Worm (Caenorhabditis elegans) whole organism, young adult: Measurements from ENCODE around the gene vps-37.

Experiments used
- C17E4.6 ChIP-seq: fragments of 200-800 bp; sonication (Bioruptor generic); IDR thresholded peaks from 2 replicates; pipeline ENCODE4 v1.3.6; 2022; ENCODE audit warnings: missing genetic modification reagents, missing genetic modification characterization, missing compliant biosample characterization
- D2030.7 ChIP-seq: fragments of 200-800 bp; sonication (Bioruptor generic); IDR thresholded peaks from 2 replicates; pipeline ENCODE4 v1.3.6; 2022; ENCODE audit warnings: missing genetic modification reagents, missing genetic modification characterization, missing compliant biosample characterization
- F10E7.11 ChIP-seq: sonication (generic microtip); optimal IDR thresholded peaks from 2 replicates; lab custom pipeline; 2017; ENCODE audit warnings: mild to moderate bottlenecking, missing genetic modification characterization, moderate library complexity, missing compliant biosample characterization
- F33H1.4 ChIP-seq: fragments of 200-800 bp; sonication (Bioruptor generic); IDR thresholded peaks from 2 replicates; pipeline ENCODE4 v1.3.6; 2022; ENCODE audit warnings: missing genetic modification reagents, missing genetic modification characterization, missing compliant biosample characterization
- F55B11.4 ChIP-seq: sonication (generic microtip); optimal IDR thresholded peaks from 2 replicates; lab custom pipeline; 2016; ENCODE audit warnings: missing compliant biosample characterization, missing genetic modification characterization, borderline replicate concordance; ENCODE audit not compliant: insufficient read depth
- F57C9.4 ChIP-seq: sonication (generic microtip); optimal IDR thresholded peaks from 2 replicates; lab custom pipeline; 2017; ENCODE audit warnings: mild to moderate bottlenecking, missing genetic modification characterization, missing compliant biosample characterization
- aptf-2 ChIP-seq: fragments of 200-800 bp; sonication (Bioruptor generic); conservative IDR thresholded peaks from 2 replicates; pipeline ENCODE4 v1.3.6; 2022; ENCODE audit warnings: missing genetic modification reagents, missing genetic modification characterization, missing compliant biosample characterization
- athp-1 ChIP-seq: sonication (generic microtip); optimal IDR thresholded peaks from 2 replicates; lab custom pipeline; 2017; ENCODE audit warnings: mild to moderate bottlenecking, missing genetic modification characterization, missing compliant biosample characterization
- bed-1 ChIP-seq: fragments of 200-800 bp; sonication (Bioruptor generic); IDR thresholded peaks from 2 replicates; pipeline ENCODE4 v1.3.6; 2022; ENCODE audit warnings: missing genetic modification reagents, missing genetic modification characterization, missing compliant biosample characterization
- cebp-1 ChIP-seq, 2 experiments: fragments of 200-800 bp in 1 of 2; sonication (Bioruptor generic) in 1 of 2; sonication (generic microtip) in 1 of 2; IDR thresholded peaks in 1 of 2; optimal IDR thresholded peaks in 1 of 2; 2 replicates each; pipeline versions ENCODE4 v1.3.6 to Lab custom; 2017 to 2022; ENCODE audit warnings: missing compliant biosample characterization in 2 of 2, missing genetic modification characterization in 2 of 2, mild to moderate bottlenecking in 1 of 2, missing genetic modification reagents in 1 of 2, moderate library complexity in 1 of 2
- cebp-2 ChIP-seq: fragments of 200-800 bp; sonication (Bioruptor generic); IDR thresholded peaks from 2 replicates; pipeline ENCODE4 v1.3.6; 2022; ENCODE audit warnings: missing genetic modification characterization, missing compliant biosample characterization
- ceh-27 ChIP-seq: fragments of 200-800 bp; sonication (Bioruptor generic); optimal IDR thresholded peaks from 2 replicates; lab custom pipeline; 2018; ENCODE audit warnings: mild to moderate bottlenecking, missing genetic modification characterization, moderate library complexity, missing compliant biosample characterization
- ceh-58 ChIP-seq: fragments of 200-800 bp; sonication (Bioruptor generic); IDR thresholded peaks from 2 replicates; pipeline ENCODE4 v1.3.6; 2022; ENCODE audit warnings: missing genetic modification characterization, missing compliant biosample characterization
- ceh-91 ChIP-seq: fragments of 200-800 bp; sonication (Bioruptor generic); IDR thresholded peaks from 2 replicates; pipeline ENCODE4 v1.3.6; 2022; ENCODE audit warnings: missing genetic modification reagents, missing genetic modification characterization, missing compliant biosample characterization
- chd-7 ChIP-seq: sonication (generic microtip); optimal IDR thresholded peaks from 2 replicates; lab custom pipeline; 2016; ENCODE audit warnings: mild to moderate bottlenecking, missing genetic modification characterization, moderate library complexity, missing compliant biosample characterization
- efl-1 ChIP-seq: fragments of 150-350 bp; optimal IDR thresholded peaks from 2 replicates; lab custom pipeline; 2014; ENCODE audit warnings: missing biosample characterization, missing genetic modification reagents, missing genetic modification characterization
- fkh-3 ChIP-seq: sonication (generic microtip); optimal IDR thresholded peaks from 2 replicates; lab custom pipeline; 2016; ENCODE audit warnings: mild to moderate bottlenecking, missing genetic modification characterization, missing compliant biosample characterization
- hlh-26 ChIP-seq: fragments of 200-800 bp; sonication (Bioruptor generic); conservative IDR thresholded peaks from 2 replicates; pipeline ENCODE4 v1.3.6; 2022; ENCODE audit warnings: missing genetic modification reagents, missing genetic modification characterization, missing compliant biosample characterization
- hsf-1 ChIP-seq: fragments of 200-800 bp; sonication (Bioruptor generic); IDR thresholded peaks from 2 replicates; pipeline ENCODE4 v1.3.6; 2022; ENCODE audit warnings: missing genetic modification reagents, missing genetic modification characterization, missing compliant biosample characterization
- let-607 ChIP-seq, 2 experiments: fragments of 200-800 bp in 1 of 2; sonication (Bioruptor generic) in 1 of 2; sonication (generic microtip) in 1 of 2; optimal IDR thresholded peaks; 2 replicates each; lab custom pipeline; 2016 to 2018; ENCODE audit warnings: mild to moderate bottlenecking in 2 of 2, missing compliant biosample characterization in 2 of 2, missing genetic modification characterization in 2 of 2, moderate library complexity in 2 of 2, missing genotype in 1 of 2
- lin-26 ChIP-seq: fragments of 200-800 bp; sonication (Bioruptor generic); IDR thresholded peaks from 2 replicates; pipeline ENCODE4 v1.3.6; 2022; ENCODE audit warnings: missing genetic modification reagents, missing genetic modification characterization, missing compliant biosample characterization
- lin-54 ChIP-seq: fragments of 200-800 bp; sonication (Bioruptor generic); optimal IDR thresholded peaks from 2 replicates; lab custom pipeline; 2018; ENCODE audit warnings: mild to moderate bottlenecking, missing genetic modification characterization, missing compliant biosample characterization
- lir-1 ChIP-seq: fragments of 200-800 bp; sonication (Bioruptor generic); conservative IDR thresholded peaks from 2 replicates; pipeline ENCODE4 v1.3.6; 2022; ENCODE audit warnings: missing genetic modification reagents, missing genetic modification characterization, missing compliant biosample characterization
- lsl-1 ChIP-seq: fragments of 200-800 bp; sonication (Bioruptor generic); optimal IDR thresholded peaks from 2 replicates; lab custom pipeline; 2018; ENCODE audit warnings: mild to moderate bottlenecking, missing genetic modification characterization, moderate library complexity, missing compliant biosample characterization
- lsy-27 ChIP-seq: sonication (generic microtip); optimal IDR thresholded peaks from 2 replicates; lab custom pipeline; 2017; ENCODE audit warnings: missing genetic modification characterization, mild to moderate bottlenecking, missing compliant biosample characterization, antibody characterized with exemption, missing genotype, borderline replicate concordance; ENCODE audit not compliant: insufficient read depth
- madf-6 ChIP-seq: fragments of 200-800 bp; sonication (Bioruptor generic); IDR thresholded peaks from 2 replicates; pipeline ENCODE4 v1.3.6; 2022; ENCODE audit warnings: missing genetic modification reagents, missing genetic modification characterization, missing compliant biosample characterization
- mcd-1 ChIP-seq: fragments of 200-800 bp; sonication (Bioruptor generic); IDR thresholded peaks from 2 replicates; pipeline ENCODE4 v1.3.6; 2022; ENCODE audit warnings: missing genetic modification reagents, missing genetic modification characterization, missing compliant biosample characterization
- nfya-2 ChIP-seq: fragments of 200-800 bp; sonication (Bioruptor generic); IDR thresholded peaks from 2 replicates; pipeline ENCODE4 v1.3.6; 2022; ENCODE audit warnings: missing genetic modification reagents, missing genetic modification characterization, missing compliant biosample characterization
- nfyb-1 ChIP-seq: fragments of 200-800 bp; sonication (Bioruptor generic); IDR thresholded peaks from 2 replicates; pipeline ENCODE4 v1.3.6; 2022; ENCODE audit warnings: missing genetic modification reagents, missing genetic modification characterization, missing compliant biosample characterization
- nhr-27 ChIP-seq: fragments of 200-800 bp; sonication (Bioruptor generic); optimal IDR thresholded peaks from 2 replicates; lab custom pipeline; 2018; ENCODE audit warnings: mild to moderate bottlenecking, missing genetic modification characterization, moderate library complexity, missing compliant biosample characterization
- nhr-90 ChIP-seq: sonication (generic microtip); optimal IDR thresholded peaks from 2 replicates; lab custom pipeline; 2016; ENCODE audit warnings: missing genotype, mild to moderate bottlenecking, missing genetic modification characterization, missing compliant biosample characterization
- rcor-1 ChIP-seq: fragments of 200-800 bp; sonication (Bioruptor generic); IDR thresholded peaks from 2 replicates; pipeline ENCODE4 v1.3.6; 2022; ENCODE audit warnings: missing genetic modification reagents, missing genetic modification characterization, missing compliant biosample characterization
- repo-1 ChIP-seq: sonication (generic microtip); optimal IDR thresholded peaks from 2 replicates; lab custom pipeline; 2017; ENCODE audit warnings: mild to moderate bottlenecking, missing genetic modification characterization, missing compliant biosample characterization
- sea-2 ChIP-seq: fragments of 200-800 bp; sonication (Bioruptor generic); IDR thresholded peaks from 2 replicates; pipeline ENCODE4 v1.3.6; 2022; ENCODE audit warnings: missing genetic modification characterization, missing compliant biosample characterization
- snpc-3.4 ChIP-seq: sonication (generic microtip); optimal IDR thresholded peaks from 2 replicates; lab custom pipeline; 2017; ENCODE audit warnings: missing genetic modification characterization, mild to moderate bottlenecking, missing compliant biosample characterization, antibody characterized with exemption, moderate library complexity, missing genotype, missing genetic modification reagents
- snpc-4 ChIP-seq, 5 experiments: fragments of 150-350 bp in 1 of 5; sonication (generic microtip) in 4 of 5; optimal IDR thresholded peaks; 2 replicates each; lab custom pipeline; 2014 to 2018; ENCODE audit warnings: missing genetic modification characterization in 5 of 5, missing biosample characterization in 3 of 5, antibody characterized with exemption in 2 of 5, mild to moderate bottlenecking in 2 of 5, missing compliant biosample characterization in 2 of 5, missing genotype in 2 of 5, moderate library complexity in 2 of 5, missing genetic modification reagents in 1 of 5
- sptf-2 ChIP-seq: fragments of 200-800 bp; sonication (Bioruptor generic); optimal IDR thresholded peaks from 2 replicates; lab custom pipeline; 2018; ENCODE audit warnings: mild to moderate bottlenecking, missing genetic modification characterization, missing compliant biosample characterization
- tbp1 ChIP-seq: fragments of 200-800 bp; sonication (Bioruptor generic); optimal IDR thresholded peaks from 2 replicates; lab custom pipeline; 2018; ENCODE audit warnings: mild to moderate bottlenecking, missing genetic modification characterization, missing compliant biosample characterization
- tlf-1 ChIP-seq: fragments of 200-800 bp; sonication (Bioruptor generic); optimal IDR thresholded peaks from 2 replicates; lab custom pipeline; 2018; ENCODE audit warnings: mild to moderate bottlenecking, missing genetic modification characterization, missing compliant biosample characterization
- unc-62 ChIP-seq: fragments of 150-350 bp; optimal IDR thresholded peaks from 2 replicates; lab custom pipeline; 2014; ENCODE audit warnings: missing biosample characterization, missing genetic modification reagents, missing genetic modification characterization
- xnd-1 ChIP-seq: sonication (generic microtip); optimal IDR thresholded peaks from 2 replicates; lab custom pipeline; 2016; ENCODE audit warnings: missing genotype, missing genetic modification reagents, missing genetic modification characterization, missing compliant biosample characterization
- ztf-18 ChIP-seq: sonication (generic microtip); optimal IDR thresholded peaks from 2 replicates; lab custom pipeline; 2016; ENCODE audit warnings: missing genotype, mild to moderate bottlenecking, missing genetic modification characterization, missing compliant biosample characterization
- ztf-22 ChIP-seq: fragments of 200-800 bp; sonication (Bioruptor generic); optimal IDR thresholded peaks from 2 replicates; lab custom pipeline; 2018; ENCODE audit warnings: mild to moderate bottlenecking, missing genetic modification characterization, moderate library complexity, missing compliant biosample characterization

Gene vps-37

DNA sequence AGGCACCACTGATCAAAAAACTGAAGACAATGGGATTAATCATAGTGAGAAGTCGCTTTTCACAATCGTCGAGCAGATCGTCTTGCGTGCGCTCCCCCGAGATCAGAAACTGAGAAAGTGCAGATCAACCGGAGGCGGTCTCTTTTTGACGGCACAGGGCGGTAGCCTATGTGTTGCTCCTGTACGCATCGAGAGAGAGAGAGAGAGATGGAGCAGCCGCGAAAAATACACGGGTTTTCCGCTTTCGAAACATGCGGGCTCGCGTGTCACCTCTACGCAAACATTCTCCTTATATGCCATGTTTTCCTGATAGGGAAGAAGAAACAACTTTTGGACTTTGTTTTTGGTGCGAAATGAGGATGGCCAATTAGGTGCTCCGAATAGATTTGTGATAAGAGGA, 20.6 kb downstream of the vps-37 start, which contains the start of gene lrpc-1:
lrpc-1 (minus strand) TSS at position 101 of the 400 bp plus-strand sequence.
- no peak for TF ChIP-seq ceh-58
- no peak for TF ChIP-seq tlf-1
- TF ChIP-seq bed-1 (GFP tag; lab: Robert Waterston, UW), result no peak
- no peak for TF ChIP-seq D2030.7 (GFP tag; lab: Robert Waterston, UW)
- no peak for TF ChIP-seq sea-2 (GFP tag; lab: Robert Waterston, UW)
- no peak for TF ChIP-seq athp-1 (tag; lab: Kevin White, UChicago)
- no peak for TF ChIP-seq lir-1 (GFP tag; lab: Robert Waterston, UW)
- TF ChIP-seq F10E7.11 (tag; lab: Kevin White, UChicago), result no peak

ce11 chrV:5614724-5615123, 22.2 kb downstream of the vps-37 start, which contains the start of gene M03E7.3:
TSS of gene M03E7.3 (plus strand) at chrV:5615024.
- TF ChIP-seq cebp-1 (GFP tag; IDR thresholded peaks at IDR 0.05; lab: Robert Waterston, UW) (no peak), cebp-1 (tag; optimal IDR thresholded peaks at IDR 0.05; lab: Kevin White, UChicago) (no peak), lsy-27 (tag; lab: Kevin White, UChicago) (no peak), nhr-27 (tag; lab: Kevin White, UChicago) (no peak), aptf-2 (no peak), nhr-90 (tag; lab: Kevin White, UChicago) (no peak), nfya-2 (GFP tag; lab: Robert Waterston, UW) (no peak), rcor-1 (GFP tag; lab: Robert Waterston, UW) (no peak), unc-62 (no peak), ztf-22 (no peak), chd-7 (tag; lab: Kevin White, UChicago) (no peak), sptf-2 (GFP tag; lab: Kevin White, UChicago) (no peak), F57C9.4 (tag; lab: Kevin White, UChicago) (no peak), hlh-26 (no peak)
- TF ChIP-seq, all 124 proteins: peak for 0

DNA sequence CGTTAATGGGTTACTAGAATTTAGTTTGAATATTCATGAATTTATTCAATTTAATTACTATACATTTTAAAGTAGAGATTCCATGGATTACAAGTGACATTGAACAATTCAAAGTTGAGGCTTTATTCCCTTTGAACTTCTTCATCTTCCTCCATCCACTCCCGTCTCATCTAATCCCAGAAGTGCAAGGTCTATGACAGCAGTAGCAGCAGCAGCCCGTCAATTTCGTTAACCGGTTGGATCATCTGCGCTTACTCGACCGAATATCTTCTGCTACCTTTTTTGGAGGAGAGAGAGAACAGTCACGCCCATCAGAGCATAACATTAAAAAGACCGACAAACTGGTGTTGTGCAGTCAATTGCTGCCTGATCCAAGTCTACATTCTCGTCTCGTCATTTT, 24.8 kb downstream of the vps-37 start, which contains the start of gene M03E7.2:
M03E7.2 (plus strand) TSS at position 301 of the 400 bp plus-strand sequence.
- no peak for TF ChIP-seq ceh-27
- TF ChIP-seq fkh-3, result no peak
- no peak for TF ChIP-seq lin-26
- no peak for TF ChIP-seq snpc-3.4
- no peak for TF ChIP-seq cebp-2 (GFP tag; lab: Robert Waterston, UW)
- TF ChIP-seq hsf-1, result no peak
- no peak for TF ChIP-seq ztf-18
- no peak for TF ChIP-seq nfyb-1

DNA sequence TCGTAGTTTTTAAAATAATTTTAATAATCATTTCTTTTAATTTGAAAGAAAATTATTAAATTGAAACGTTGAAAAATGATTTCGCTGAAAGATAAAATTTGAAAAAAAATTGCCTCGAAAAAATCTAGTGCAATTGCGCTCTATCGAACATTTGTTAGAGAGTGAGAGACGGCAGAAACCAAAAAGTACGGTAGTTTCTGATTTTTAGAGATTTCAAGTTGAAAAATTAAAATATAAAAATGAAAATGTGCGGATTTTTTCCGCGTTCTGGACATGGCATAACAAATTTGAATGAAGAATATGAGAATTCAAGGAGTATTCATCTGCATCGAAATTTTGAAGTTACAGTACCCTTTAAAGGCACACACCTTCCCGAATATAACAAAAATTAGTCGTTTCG, 26.9 kb downstream of the vps-37 start:
- TF ChIP-seq ztf-18 (peak; percentile 14), nfyb-1 (no peak), let-607 (tag; optimal IDR thresholded peaks at IDR 0.05; lab: Kevin White, UChicago) (no peak), efl-1 (peak; percentile 47), snpc-4 (GFP tag; optimal IDR thresholded peaks at IDR 0.05; lab: Kevin White, UChicago) (no peak), snpc-4 (tag; optimal IDR thresholded peaks at IDR 0.05; lab: Kevin White, UChicago) (peak in 1 of 4 experiments; percentile 7), ceh-91 (GFP tag; lab: Robert Waterston, UW) (peak; percentile 72), lsl-1 (GFP tag; lab: Kevin White, UChicago) (peak; percentile 89), tbp1 (GFP tag; lab: Kevin White, UChicago) (peak; percentile 31), D2030.7 (GFP tag; lab: Robert Waterston, UW) (peak; percentile 67), repo-1 (tag; lab: Kevin White, UChicago) (no peak), sptf-2 (GFP tag; lab: Kevin White, UChicago) (no peak), F33H1.4 (GFP tag; lab: Robert Waterston, UW) (peak; percentile 58; the same call in 1 of the 2 replicates), F55B11.4 (tag; lab: Kevin White, UChicago) (no peak), madf-6 (GFP tag; lab: Robert Waterston, UW) (peak; percentile 63), lir-1 (GFP tag; lab: Robert Waterston, UW) (no peak), C17E4.6 (GFP tag; lab: Robert Waterston, UW) (no peak), F57C9.4 (tag; lab: Kevin White, UChicago) (no peak), lin-54 (peak; percentile 58), xnd-1 (tag; lab: Kevin White, UChicago) (peak; percentile 52), mcd-1 (peak; percentile 86)
